Fruit fly (Drosophila melanogaster) whole organism, prepupa: Measurements from ENCODE around the gene CG32221.

ENCODE experiments used
- CG16779 ChIP-seq: fragments of 200-800 bp; sonication (Bioruptor generic); optimal IDR thresholded peaks from 3 replicates; lab custom pipeline; 2017; ENCODE audit warnings: missing biosample characterization, mild to moderate bottlenecking, missing genetic modification characterization
- CG6854 ChIP-seq: fragments of 200-800 bp; sonication (Bioruptor generic); optimal IDR thresholded peaks from 2 replicates; lab custom pipeline; 2017; ENCODE audit warnings: missing biosample characterization, mild to moderate bottlenecking, missing genetic modification characterization
- CG8632 ChIP-seq: fragments of 200-800 bp; sonication (Bioruptor generic); optimal IDR thresholded peaks from 3 replicates; lab custom pipeline; 2016; ENCODE audit warnings: missing biosample characterization, missing genetic modification characterization
- Hr39 ChIP-seq: fragments of 200-800 bp; sonication (Bioruptor generic); optimal IDR thresholded peaks from 2 replicates; lab custom pipeline; 2016; ENCODE audit warnings: missing biosample characterization, missing genetic modification characterization
- Sox15 ChIP-seq: fragments of 200-800 bp; sonication (Bioruptor generic); optimal IDR thresholded peaks from 3 replicates; lab custom pipeline; 2016; ENCODE audit warnings: missing biosample characterization, missing genetic modification characterization

DNA sequence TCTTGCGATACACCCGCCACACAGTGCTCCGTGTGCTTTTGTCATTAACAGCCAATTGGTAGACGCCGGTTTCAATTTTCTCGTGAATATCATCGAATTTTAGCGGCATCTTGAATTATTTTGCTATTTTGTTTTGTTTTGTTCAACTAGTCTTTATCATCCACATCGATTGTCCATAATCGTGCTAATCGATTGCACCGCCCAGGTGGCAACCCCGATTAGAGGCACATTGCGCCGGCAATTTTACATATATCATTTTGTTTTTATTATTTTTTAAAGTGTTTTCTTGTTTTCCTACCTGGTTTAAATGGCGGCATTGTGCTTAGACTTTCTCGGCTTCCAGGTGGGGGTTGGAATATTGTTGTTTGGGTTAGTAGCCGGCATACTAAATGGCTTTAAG lies 28.6 kb upstream of the CG32221 start, which contains the start of gene CG34116:
- TF ChIP-seq CG8632 (GFP tag; lab: Kevin White, UChicago) (no peak), CG16779 (tag; lab: Kevin White, UChicago) (no peak), CG6854 (GFP tag; lab: Kevin White, UChicago) (no peak), Hr39 (GFP tag; lab: Kevin White, UChicago) (no peak), Sox15 (no peak)
